Fruit fly (Drosophila melanogaster) whole organism, embryonic: Measurements from ENCODE around the gene SMC1.
A peak's percentile ranks its signal among the peaks of the same experiment; 100 is the strongest.

Experiments
- Atf-2 ChIP-seq: fragments of 200-800 bp; sonication (Bioruptor generic); optimal IDR thresholded peaks from 2 replicates; lab custom pipeline; 2016; ENCODE audit warnings: missing biosample characterization, missing genetic modification characterization
- Blimp-1 ChIP-seq: fragments of 200-800 bp; sonication (Bioruptor generic); optimal IDR thresholded peaks from 3 replicates; lab custom pipeline; 2018; ENCODE audit warnings: missing biosample characterization, missing genetic modification characterization, mild to moderate bottlenecking, moderate library complexity, missing genetic modification reagents
- CG10274 ChIP-seq: fragments of 200-800 bp; sonication (Bioruptor generic); optimal IDR thresholded peaks from 3 replicates; lab custom pipeline; 2017; ENCODE audit warnings: missing biosample characterization, mild to moderate bottlenecking, missing genetic modification characterization
- CG10565 ChIP-seq: fragments of 200-800 bp; sonication (Bioruptor generic); optimal IDR thresholded peaks from 3 replicates; lab custom pipeline; 2016; ENCODE audit warnings: missing biosample characterization, mild to moderate bottlenecking, missing genetic modification characterization
- CG11398 ChIP-seq: fragments of 200-800 bp; sonication (Bioruptor generic); optimal IDR thresholded peaks from 2 replicates; lab custom pipeline; 2016; ENCODE audit warnings: missing biosample characterization, missing genetic modification characterization
- CG12236 ChIP-seq: fragments of 200-800 bp; sonication (Bioruptor generic); optimal IDR thresholded peaks from 2 replicates; lab custom pipeline; 2016; ENCODE audit warnings: missing biosample characterization, missing genetic modification characterization
- CG1233 ChIP-seq: fragments of 200-800 bp; sonication (Bioruptor generic); optimal IDR thresholded peaks from 4 replicates; lab custom pipeline; 2018; ENCODE audit warnings: missing biosample characterization, mild to moderate bottlenecking, missing genetic modification characterization
- CG12391 ChIP-seq: fragments of 200-800 bp; sonication (Bioruptor generic); optimal IDR thresholded peaks from 3 replicates; lab custom pipeline; 2018; ENCODE audit warnings: missing biosample characterization, mild to moderate bottlenecking, missing genetic modification characterization, moderate library complexity
- CG4424 ChIP-seq: fragments of 200-800 bp; sonication (Bioruptor generic); optimal IDR thresholded peaks from 3 replicates; lab custom pipeline; 2016; ENCODE audit warnings: missing biosample characterization, missing genetic modification characterization
- CG6254 ChIP-seq: fragments of 200-800 bp; sonication (Bioruptor generic); optimal IDR thresholded peaks from 3 replicates; lab custom pipeline; 2017; ENCODE audit warnings: mild to moderate bottlenecking, missing biosample characterization, missing genetic modification reagents, missing genetic modification characterization
- CG6689 ChIP-seq: fragments of 200-800 bp; sonication (Bioruptor generic); IDR thresholded peaks from 2 replicates; pipeline ENCODE4 v1.3.6; 2022; ENCODE audit warnings: missing biosample characterization, missing genetic modification characterization
- CG6765 ChIP-seq: fragments of 200-800 bp; sonication (Bioruptor generic); optimal IDR thresholded peaks from 3 replicates; lab custom pipeline; 2017; ENCODE audit warnings: missing biosample characterization, mild to moderate bottlenecking, missing genetic modification characterization
- CG7357 ChIP-seq: fragments of 200-800 bp; sonication (Bioruptor generic); IDR thresholded peaks from 3 replicates; pipeline ENCODE4 v1.3.6; 2022; ENCODE audit warnings: missing biosample characterization, missing genetic modification characterization
- CG7987 ChIP-seq: fragments of 200-800 bp; sonication (Bioruptor generic); optimal IDR thresholded peaks from 2 replicates; lab custom pipeline; 2018; ENCODE audit warnings: missing biosample characterization, mild to moderate bottlenecking, missing genetic modification characterization, moderate library complexity
- CG8924 ChIP-seq: fragments of 200-800 bp; optimal IDR thresholded peaks from 3 replicates; lab custom pipeline; 2019; ENCODE audit warnings: missing biosample characterization, mild to moderate bottlenecking, missing genetic modification characterization, moderate library complexity
- CG9817 ChIP-seq: fragments of 200-800 bp; sonication (Bioruptor generic); optimal IDR thresholded peaks from 2 replicates; lab custom pipeline; 2018; ENCODE audit warnings: missing biosample characterization, mild to moderate bottlenecking, missing genetic modification characterization, moderate library complexity
- CG9876 ChIP-seq: fragments of 200-800 bp; sonication (Bioruptor generic); optimal IDR thresholded peaks from 2 replicates; lab custom pipeline; 2016; ENCODE audit warnings: missing biosample characterization, missing genetic modification characterization
- CrebB ChIP-seq: fragments of 200-800 bp; sonication (Bioruptor generic); optimal IDR thresholded peaks from 3 replicates; lab custom pipeline; 2018; ENCODE audit warnings: missing biosample characterization, mild to moderate bottlenecking, missing genetic modification characterization
- Dip3 ChIP-seq: fragments of 200-800 bp; sonication (Bioruptor generic); optimal IDR thresholded peaks from 3 replicates; lab custom pipeline; 2016; ENCODE audit warnings: missing biosample characterization, missing genetic modification characterization
- Dll ChIP-seq: fragments of 200-800 bp; sonication (Bioruptor generic); IDR thresholded peaks from 4 replicates; pipeline ENCODE4 v1.3.6; 2022; ENCODE audit warnings: missing biosample characterization, missing genetic modification characterization; ENCODE audit not compliant: partially characterized antibody
- Drgx ChIP-seq: fragments of 200-800 bp; sonication (Bioruptor generic); IDR thresholded peaks from 2 replicates; pipeline ENCODE4 v1.3.6; 2022; ENCODE audit warnings: missing biosample characterization, missing genetic modification characterization
- Jarid2 ChIP-seq: fragments of 200-800 bp; sonication (Bioruptor generic); optimal IDR thresholded peaks from 3 replicates; lab custom pipeline; 2017; ENCODE audit warnings: mild to moderate bottlenecking, missing biosample characterization, missing genetic modification reagents, missing genetic modification characterization
- Lhr ChIP-seq: fragments of 200-800 bp; sonication (Bioruptor generic); optimal IDR thresholded peaks from 3 replicates; lab custom pipeline; 2017; ENCODE audit warnings: mild to moderate bottlenecking, missing biosample characterization, missing genetic modification reagents, missing genetic modification characterization
- MESR4 ChIP-seq: fragments of 200-800 bp; sonication (Bioruptor generic); optimal IDR thresholded peaks from 2 replicates; lab custom pipeline; 2018; ENCODE audit warnings: missing biosample characterization, mild to moderate bottlenecking, missing genetic modification characterization, moderate library complexity
- Max ChIP-seq: fragments of 200-800 bp; sonication (Bioruptor generic); optimal IDR thresholded peaks from 2 replicates; lab custom pipeline; 2016; ENCODE audit warnings: missing biosample characterization, mild to moderate bottlenecking, missing genetic modification characterization
- Vsx1 ChIP-seq: fragments of 200-800 bp; sonication (Bioruptor generic); optimal IDR thresholded peaks from 2 replicates; lab custom pipeline; 2017; ENCODE audit warnings: missing biosample characterization, mild to moderate bottlenecking, missing genetic modification characterization, missing genetic modification reagents
- Xrp1 ChIP-seq: fragments of 200-800 bp; sonication (Bioruptor generic); IDR thresholded peaks from 2 replicates; pipeline ENCODE4 v1.3.6; 2022; ENCODE audit warnings: missing biosample characterization, missing genetic modification characterization
- ac ChIP-seq: fragments of 200-800 bp; sonication (Bioruptor generic); optimal IDR thresholded peaks from 3 replicates; lab custom pipeline; 2017; ENCODE audit warnings: missing biosample characterization, mild to moderate bottlenecking, missing genetic modification characterization
- amos ChIP-seq: fragments of 200-800 bp; sonication (Bioruptor generic); IDR thresholded peaks from 2 replicates; pipeline ENCODE4 v1.3.6; 2022; ENCODE audit warnings: missing biosample characterization, missing genetic modification characterization; ENCODE audit not compliant: partially characterized antibody
- bowl ChIP-seq: fragments of 200-800 bp; sonication (Bioruptor generic); IDR thresholded peaks from 2 replicates; pipeline ENCODE4 v1.3.6; 2022; ENCODE audit warnings: missing biosample characterization, missing genetic modification characterization
- cas ChIP-seq: fragments of 200-800 bp; sonication (Bioruptor generic); IDR thresholded peaks from 2 replicates; pipeline ENCODE4 v1.3.6; 2022; ENCODE audit warnings: missing biosample characterization, missing genetic modification characterization
- dan ChIP-seq: fragments of 200-800 bp; sonication (Bioruptor generic); IDR thresholded peaks from 2 replicates; pipeline ENCODE4 v1.3.6; 2022; ENCODE audit warnings: missing biosample characterization, missing genetic modification characterization
- eve ChIP-seq, 2 experiments: fragments of >200 bp; optimal IDR thresholded peaks; 2 replicates each; lab custom pipeline; 2017; ENCODE audit warnings: missing biosample characterization in 2 of 2, missing genetic modification characterization in 2 of 2
- gcm ChIP-seq: fragments of 200-800 bp; sonication (Bioruptor generic); optimal IDR thresholded peaks from 2 replicates; lab custom pipeline; 2019; ENCODE audit warnings: missing biosample characterization, mild to moderate bottlenecking, missing genetic modification characterization, moderate library complexity
- gem ChIP-seq: fragments of 200-800 bp; sonication (Bioruptor generic); optimal IDR thresholded peaks from 2 replicates; lab custom pipeline; 2019; ENCODE audit warnings: missing biosample characterization, mild to moderate bottlenecking, missing genetic modification characterization, moderate library complexity
- hbn ChIP-seq: fragments of 200-800 bp; sonication (Bioruptor generic); IDR thresholded peaks from 2 replicates; pipeline ENCODE4 v1.3.6; 2022; ENCODE audit warnings: missing biosample characterization, missing genetic modification characterization; ENCODE audit not compliant: partially characterized antibody
- her ChIP-seq: fragments of 200-800 bp; sonication (Bioruptor generic); optimal IDR thresholded peaks from 2 replicates; lab custom pipeline; 2016; ENCODE audit warnings: missing biosample characterization, missing genetic modification characterization
- hth ChIP-seq: fragments of >200 bp; optimal IDR thresholded peaks from 2 replicates; lab custom pipeline; 2017; ENCODE audit warnings: inconsistent platforms
- insv ChIP-seq, 2 experiments: fragments of 200-800 bp; sonication (Bioruptor generic); optimal IDR thresholded peaks; 3 replicates each; lab custom pipeline; 2016 to 2018; ENCODE audit warnings: missing biosample characterization in 2 of 2, missing genetic modification characterization in 2 of 2
- lbe ChIP-seq: fragments of 200-800 bp; sonication (Bioruptor generic); optimal IDR thresholded peaks from 2 replicates; lab custom pipeline; 2016; ENCODE audit warnings: missing biosample characterization, mild to moderate bottlenecking, missing genetic modification characterization
- lilli ChIP-seq: fragments of 200-800 bp; sonication (Bioruptor generic); optimal IDR thresholded peaks from 3 replicates; lab custom pipeline; 2016; ENCODE audit warnings: missing biosample characterization, missing genetic modification characterization
- nmo ChIP-seq: fragments of 200-800 bp; sonication (Bioruptor generic); optimal IDR thresholded peaks from 2 replicates; lab custom pipeline; 2018; ENCODE audit warnings: missing biosample characterization, mild to moderate bottlenecking, missing genetic modification characterization, moderate library complexity
- phol ChIP-seq: fragments of 200-800 bp; sonication (Bioruptor generic); optimal IDR thresholded peaks from 3 replicates; lab custom pipeline; 2018; ENCODE audit warnings: missing biosample characterization, mild to moderate bottlenecking, missing genetic modification characterization, moderate library complexity
- psq ChIP-seq: fragments of 200-800 bp; sonication (Bioruptor generic); optimal IDR thresholded peaks from 2 replicates; lab custom pipeline; 2017; ENCODE audit warnings: missing biosample characterization, missing genetic modification characterization
- sens ChIP-seq: fragments of 200-800 bp; sonication (Bioruptor generic); peaks from one replicate; lab custom pipeline; 2016; ENCODE audit warnings: missing biosample characterization, missing genetic modification characterization
- ssp ChIP-seq: fragments of 200-800 bp; sonication (Bioruptor generic); IDR thresholded peaks from 2 replicates; pipeline ENCODE4 v1.3.6; 2022; ENCODE audit warnings: missing biosample characterization, missing genetic modification characterization
- tna ChIP-seq: fragments of 200-800 bp; sonication (Bioruptor generic); IDR thresholded peaks from 2 replicates; pipeline ENCODE4 v1.3.6; 2022; ENCODE audit warnings: missing biosample characterization, missing genetic modification characterization; ENCODE audit not compliant: partially characterized antibody
- tup ChIP-seq: fragments of 200-800 bp; sonication (Bioruptor generic); optimal IDR thresholded peaks from 2 replicates; lab custom pipeline; 2016; ENCODE audit warnings: missing biosample characterization, mild to moderate bottlenecking, missing genetic modification characterization, moderate library complexity
- z ChIP-seq: fragments of 200-800 bp; sonication (Bioruptor generic); IDR thresholded peaks from 3 replicates; pipeline ENCODE4 v1.3.6; 2022; ENCODE audit warnings: missing biosample characterization, missing genetic modification characterization
- zfh1 ChIP-seq: fragments of 200-800 bp; sonication (Bioruptor generic); IDR thresholded peaks from 3 replicates; pipeline ENCODE4 v1.3.6; 2022; ENCODE audit warnings: missing biosample characterization, missing genetic modification characterization

The SMC1 gene

DNA sequence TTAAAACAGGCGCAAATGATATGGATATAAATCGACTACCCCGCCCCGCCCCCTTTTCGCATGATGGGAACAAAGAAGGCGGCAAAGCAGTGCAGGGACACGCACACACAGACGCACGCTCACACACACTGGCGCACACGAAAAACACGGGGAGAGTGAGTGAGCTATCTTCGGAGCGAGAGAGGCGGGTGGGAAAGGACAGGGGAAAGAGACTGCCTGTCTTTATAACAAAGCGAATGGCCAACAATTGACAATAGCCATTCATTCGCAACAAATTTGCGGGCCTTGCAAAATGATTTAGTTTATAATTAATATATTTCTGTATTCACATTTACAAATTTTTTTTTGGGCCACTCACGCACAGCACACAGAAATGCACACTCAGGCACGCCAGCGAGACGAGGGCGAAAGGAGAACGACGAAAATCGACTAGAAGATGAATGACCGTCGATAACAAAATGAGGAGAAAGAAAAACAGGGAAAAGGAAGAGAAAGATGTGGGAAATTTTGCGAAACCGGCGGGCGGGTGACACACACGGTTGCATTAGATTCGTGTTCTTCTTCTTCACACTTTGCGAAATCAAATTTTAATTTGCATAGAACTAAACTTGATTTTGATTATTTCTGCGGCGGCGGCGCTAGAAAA lies 11.4 kb upstream of the SMC1 start (continued):
- TF ChIP-seq ssp (GFP tag; lab: Robert Waterston, UW) (no peak), Drgx (GFP tag; lab: Robert Waterston, UW) (0 out of 2 replicates have a peak, but pooled peaks have one; percentile 15), CG12236 (GFP tag; lab: Kevin White, UChicago) (no peak), lilli (GFP tag; lab: Kevin White, UChicago) (no peak), Jarid2 (GFP tag; lab: Kevin White, UChicago) (no peak), insv (GFP tag; optimal IDR thresholded peaks at IDR 0.05; lab: Kevin White, UChicago) (peak in 1 of 2 experiments; percentile 6), CG6689 (GFP tag; lab: Robert Waterston, UW) (0 out of 2 replicates have a peak, but pooled peaks have one; percentile 13), CG8924 (tag; lab: Kevin White, UChicago) (peak; percentile 6), CG10565 (GFP tag; lab: Kevin White, UChicago) (no peak), CG6254 (GFP tag; lab: Kevin White, UChicago) (no peak), CG12391 (peak; percentile 21), tup (GFP tag; lab: Kevin White, UChicago) (no peak), Blimp-1 (GFP tag; lab: Kevin White, UChicago) (no peak), Atf-2 (GFP tag; lab: Kevin White, UChicago) (no peak), Vsx1 (GFP tag; lab: Kevin White, UChicago) (no peak), gem (tag; lab: Kevin White, UChicago) (no peak), bowl (GFP tag; lab: Robert Waterston, UW) (no peak), Lhr (GFP tag; lab: Kevin White, UChicago) (no peak), CG10274 (GFP tag; lab: Kevin White, UChicago) (no peak), eve (GFP tag; optimal IDR thresholded peaks at IDR 0.05; lab: Kevin White, UChicago) (no peak), zfh1 (GFP tag; lab: Robert Waterston, UW) (no peak), CG4424 (GFP tag; lab: Kevin White, UChicago) (no peak), psq (GFP tag; lab: Kevin White, UChicago) (peak; percentile 90), her (no peak), phol (tag; lab: Kevin White, UChicago) (no peak), CG9876 (no peak), cas (no peak), Dip3 (GFP tag; lab: Kevin White, UChicago) (no peak), lbe (GFP tag; lab: Kevin White, UChicago) (no peak), dan (GFP tag; lab: Robert Waterston, UW) (no peak), Xrp1 (no peak), CG11398 (no peak), CG9817 (no peak), hbn (GFP tag; lab: Robert Waterston, UW) (no peak), amos (GFP tag; lab: Robert Waterston, UW) (peak; percentile 16; the same call in 1 of the 2 replicates), ac (GFP tag; lab: Kevin White, UChicago) (no peak), gcm (GFP tag; lab: Kevin White, UChicago) (peak; percentile 14), CrebB (tag; lab: Kevin White, UChicago) (no peak), nmo (GFP tag; lab: Kevin White, UChicago) (no peak), Dll (GFP tag; lab: Robert Waterston, UW) (0 out of 4 replicates have a peak, but pooled peaks have one; percentile 26), Max (GFP tag; lab: Kevin White, UChicago) (no peak), tna (GFP tag; lab: Robert Waterston, UW) (0 out of 2 replicates have a peak, but pooled peaks have one; percentile 25), MESR4 (GFP tag; lab: Kevin White, UChicago) (peak; percentile 30), sens (GFP tag; lab: Kevin White, UChicago) (peak; percentile 71), CG7987 (GFP tag; lab: Kevin White, UChicago) (no peak), CG7357 (GFP tag; lab: Robert Waterston, UW) (no peak), CG1233 (GFP tag; lab: Kevin White, UChicago) (no peak), hth (lab: Kevin White, UChicago) (no peak), CG6765 (GFP tag; lab: Kevin White, UChicago) (no peak), z (GFP tag; lab: Robert Waterston, UW) (0 out of 3 replicates have a peak, but pooled peaks have one; percentile 18)
